Worm (Caenorhabditis elegans): Measurements from ENCODE around the gene acd-4.

- TF ChIP-seq nhr-76 (tag; optimal IDR thresholded peaks at IDR 0.05), result no peak
- no peak for TF ChIP-seq pha-4 (tag; optimal IDR thresholded peaks at IDR 0.05)
- TF ChIP-seq jun-1 (tag; optimal IDR thresholded peaks at IDR 0.05), result no peak
- TF ChIP-seq fos-1 (tag; optimal IDR thresholded peaks at IDR 0.05), result no peak
- TF ChIP-seq lsy-12 (tag; optimal IDR thresholded peaks at IDR 0.05), result no peak
- no peak for TF ChIP-seq nhr-237 (tag; optimal IDR thresholded peaks at IDR 0.05)
- TF ChIP-seq ceh-9 (tag; optimal IDR thresholded peaks at IDR 0.05), result no peak
- TF ChIP-seq nhr-11 (tag; optimal IDR thresholded peaks at IDR 0.05), result no peak
- TF ChIP-seq zag-1 (tag; optimal IDR thresholded peaks at IDR 0.05), result no peak
- TF ChIP-seq nhr-77 (tag; optimal IDR thresholded peaks at IDR 0.05), result no peak
- no peak for TF ChIP-seq nhr-25 (tag; optimal IDR thresholded peaks at IDR 0.05)
Observed at ce11 chrV:8594105-8594964, 43.7 kb upstream of the acd-4 start, which contains the start of gene tag-196.

All from whole organism, L3 larva.